Worm (Caenorhabditis elegans) whole organism, early embryonic: Measurements from ENCODE around the gene F13B12.4.

Experiments
- B0310.2 ChIP-seq: sonication (generic microtip); optimal IDR thresholded peaks from 2 replicates; lab custom pipeline; 2016; ENCODE audit warnings: mild to moderate bottlenecking, missing genetic modification characterization, missing compliant biosample characterization
- F13C5.2 ChIP-seq: sonication (generic microtip); optimal IDR thresholded peaks from 2 replicates; lab custom pipeline; 2017; ENCODE audit warnings: mild to moderate bottlenecking, missing genetic modification characterization, inconsistent platforms, missing compliant biosample characterization
- aly-1 ChIP-seq: sonication (generic microtip); optimal IDR thresholded peaks from 2 replicates; lab custom pipeline; 2016; ENCODE audit warnings: missing genetic modification characterization, missing compliant biosample characterization
- ama-1 ChIP-seq: fragments of 150-350 bp; optimal IDR thresholded peaks from 2 replicates; lab custom pipeline; 2014
- ceh-13 ChIP-seq: fragments of 200-800 bp; sonication (Bioruptor generic); optimal IDR thresholded peaks from 2 replicates; lab custom pipeline; 2018; ENCODE audit warnings: mild to moderate bottlenecking, missing genetic modification characterization, missing compliant biosample characterization
- ceh-36 ChIP-seq: sonication (generic microtip); optimal IDR thresholded peaks from 2 replicates; lab custom pipeline; 2016; ENCODE audit warnings: missing genetic modification characterization, inconsistent platforms, missing compliant biosample characterization
- ets-7 ChIP-seq: sonication (generic microtip); optimal IDR thresholded peaks from 2 replicates; lab custom pipeline; 2016; ENCODE audit warnings: missing genotype, missing genetic modification characterization, missing compliant biosample characterization
- flt-1 ChIP-seq: fragments of 200-800 bp; sonication (Bioruptor generic); IDR thresholded peaks from 2 replicates; pipeline ENCODE4 v1.3.6; 2022; ENCODE audit warnings: missing genetic modification characterization, missing compliant biosample characterization
- hmbx-1 ChIP-seq: sonication (generic microtip); optimal IDR thresholded peaks from 2 replicates; lab custom pipeline; 2016; ENCODE audit warnings: mild to moderate bottlenecking, missing genetic modification characterization, missing compliant biosample characterization
- hmg-4 ChIP-seq: fragments of 200-800 bp; sonication (Bioruptor generic); optimal IDR thresholded peaks from 2 replicates; lab custom pipeline; 2018; ENCODE audit warnings: mild to moderate bottlenecking, missing genetic modification characterization, missing compliant biosample characterization
- hnd-1 ChIP-seq: sonication (generic microtip); optimal IDR thresholded peaks from 2 replicates; lab custom pipeline; 2016; ENCODE audit warnings: missing genetic modification characterization, missing compliant biosample characterization
- pes-1 ChIP-seq: fragments of 200-800 bp; sonication (Bioruptor generic); IDR thresholded peaks from 2 replicates; pipeline ENCODE4 v1.3.6; 2022; ENCODE audit warnings: missing genetic modification reagents, missing genetic modification characterization, missing compliant biosample characterization
- scrt-1 ChIP-seq: fragments of 200-800 bp; sonication (Bioruptor generic); IDR thresholded peaks from 2 replicates; pipeline ENCODE4 v1.3.6; 2022; ENCODE audit warnings: missing genetic modification characterization, missing compliant biosample characterization
- sea-1 ChIP-seq: fragments of 200-800 bp; sonication (Bioruptor generic); conservative IDR thresholded peaks from 2 replicates; pipeline ENCODE4 v1.3.6; 2022; ENCODE audit warnings: missing genetic modification characterization, missing compliant biosample characterization
- tbx-11 ChIP-seq: fragments of 200-800 bp; sonication (Bioruptor generic); IDR thresholded peaks from 2 replicates; pipeline ENCODE4 v1.3.6; 2022; ENCODE audit warnings: missing genetic modification characterization, missing compliant biosample characterization
- tbx-37 ChIP-seq: fragments of 200-800 bp; sonication (Bioruptor generic); conservative IDR thresholded peaks from 2 replicates; pipeline ENCODE4 v1.3.6; 2022; ENCODE audit warnings: missing genetic modification reagents, missing genetic modification characterization, missing compliant biosample characterization
- tra-4 ChIP-seq: sonication (generic microtip); optimal IDR thresholded peaks from 2 replicates; lab custom pipeline; 2017; ENCODE audit warnings: missing genetic modification characterization, missing compliant biosample characterization

The F13B12.4 gene

ce11 chrIV:10469494-10469893 lies 19.8 kb upstream of the F13B12.4 start, which contains the start of gene ugt-44:
ugt-44 (plus strand) TSS chrIV:10469741.
- TF ChIP-seq ets-7 (tag; lab: Kevin White, UChicago) (no peak), tbx-11 (GFP tag; lab: Robert Waterston, UW) (no peak), F13C5.2 (tag; lab: Kevin White, UChicago) (no peak), B0310.2 (tag; lab: Kevin White, UChicago) (no peak), aly-1 (tag; lab: Kevin White, UChicago) (no peak)

ce11 chrIV:10468662-10469061 lies 19.0 kb upstream of the F13B12.4 start:
- TF ChIP-seq tbx-11 (GFP tag; lab: Robert Waterston, UW) (no peak), sea-1 (GFP tag; lab: Robert Waterston, UW) (no peak), aly-1 (tag; lab: Kevin White, UChicago) (no peak), hnd-1 (tag; lab: Kevin White, UChicago) (no peak), ama-1 (lab: Kevin White, UChicago) (no peak), hmbx-1 (no peak), flt-1 (GFP tag; lab: Robert Waterston, UW) (no peak), ets-7 (tag; lab: Kevin White, UChicago) (no peak), scrt-1 (no peak), tra-4 (tag; lab: Kevin White, UChicago) (no peak), pes-1 (GFP tag; lab: Robert Waterston, UW) (no peak), ceh-36 (tag; lab: Kevin White, UChicago) (no peak), ceh-13 (GFP tag; lab: Kevin White, UChicago) (no peak), B0310.2 (tag; lab: Kevin White, UChicago) (no peak), F13C5.2 (tag; lab: Kevin White, UChicago) (no peak), hmg-4 (no peak), tbx-37 (no peak)

- TF ChIP-seq B0310.2 (tag; lab: Kevin White, UChicago) (no peak), tra-4 (tag; lab: Kevin White, UChicago) (no peak), hnd-1 (tag; lab: Kevin White, UChicago) (no peak), F13C5.2 (tag; lab: Kevin White, UChicago) (no peak)
Observed at ce11 chrIV:10467347-10467746, 17.6 kb upstream of the F13B12.4 start.

- TF ChIP-seq tra-4 (tag; lab: Kevin White, UChicago) (no peak), flt-1 (GFP tag; lab: Robert Waterston, UW) (no peak), tbx-11 (GFP tag; lab: Robert Waterston, UW) (no peak), hmg-4 (no peak), sea-1 (GFP tag; lab: Robert Waterston, UW) (no peak), ets-7 (tag; lab: Kevin White, UChicago) (no peak), tbx-37 (no peak), ceh-13 (GFP tag; lab: Kevin White, UChicago) (no peak), F13C5.2 (tag; lab: Kevin White, UChicago) (no peak), ceh-36 (tag; lab: Kevin White, UChicago) (no peak), ama-1 (lab: Kevin White, UChicago) (no peak), hnd-1 (tag; lab: Kevin White, UChicago) (no peak), scrt-1 (no peak), hmbx-1 (no peak), B0310.2 (tag; lab: Kevin White, UChicago) (no peak), aly-1 (tag; lab: Kevin White, UChicago) (no peak), pes-1 (GFP tag; lab: Robert Waterston, UW) (no peak)
Observed at ce11 chrIV:10466398-10466797, 16.7 kb upstream of the F13B12.4 start.

- no peak for TF ChIP-seq ceh-36 (tag; lab: Kevin White, UChicago)
- no peak for TF ChIP-seq hnd-1 (tag; lab: Kevin White, UChicago)
- TF ChIP-seq ama-1 (lab: Kevin White, UChicago), result no peak
- TF ChIP-seq B0310.2 (tag; lab: Kevin White, UChicago), result no peak
- no peak for TF ChIP-seq tra-4 (tag; lab: Kevin White, UChicago)
- TF ChIP-seq ceh-13 (GFP tag; lab: Kevin White, UChicago), result no peak
- TF ChIP-seq scrt-1, result no peak
- TF ChIP-seq hmbx-1, result no peak
- no peak for TF ChIP-seq hmg-4
- TF ChIP-seq sea-1 (GFP tag; lab: Robert Waterston, UW), result no peak
- no peak for TF ChIP-seq aly-1 (tag; lab: Kevin White, UChicago)
- TF ChIP-seq tbx-37, result no peak
- no peak for TF ChIP-seq F13C5.2 (tag; lab: Kevin White, UChicago)
- TF ChIP-seq flt-1 (GFP tag; lab: Robert Waterston, UW), result no peak
- TF ChIP-seq tbx-11 (GFP tag; lab: Robert Waterston, UW), result no peak
- TF ChIP-seq ets-7 (tag; lab: Kevin White, UChicago), result no peak
- no peak for TF ChIP-seq pes-1 (GFP tag; lab: Robert Waterston, UW)
Observed at ce11 chrIV:10465764-10466163, 16.1 kb upstream of the F13B12.4 start.

ce11 chrIV:10463987-10464638 lies 14.4 kb upstream of the F13B12.4 start, which contains the start of gene ugt-43:
ugt-43 (plus strand) TSS chrIV:10464588.
- no peak for TF ChIP-seq hnd-1 (tag; lab: Kevin White, UChicago)
- TF ChIP-seq tra-4 (tag; lab: Kevin White, UChicago), result no peak
- TF ChIP-seq sea-1 (GFP tag; lab: Robert Waterston, UW), result no peak
- no peak for TF ChIP-seq ceh-36 (tag; lab: Kevin White, UChicago)
- TF ChIP-seq tbx-11 (GFP tag; lab: Robert Waterston, UW), result no peak
- TF ChIP-seq ceh-13 (GFP tag; lab: Kevin White, UChicago), result no peak
- no peak for TF ChIP-seq aly-1 (tag; lab: Kevin White, UChicago)
- TF ChIP-seq flt-1 (GFP tag; lab: Robert Waterston, UW), result no peak
- no peak for TF ChIP-seq ama-1 (lab: Kevin White, UChicago)
- TF ChIP-seq B0310.2 (tag; lab: Kevin White, UChicago), result no peak
- TF ChIP-seq hmg-4, result no peak
- no peak for TF ChIP-seq scrt-1
- TF ChIP-seq hmbx-1, result no peak
- no peak for TF ChIP-seq pes-1 (GFP tag; lab: Robert Waterston, UW)
- no peak for TF ChIP-seq tbx-37
- TF ChIP-seq ets-7 (tag; lab: Kevin White, UChicago), result no peak
- TF ChIP-seq F13C5.2 (tag; lab: Kevin White, UChicago), result no peak
